Fruit fly (Drosophila melanogaster): ENCODE data around the gene Elp1.

Elp1 gene

DNA sequence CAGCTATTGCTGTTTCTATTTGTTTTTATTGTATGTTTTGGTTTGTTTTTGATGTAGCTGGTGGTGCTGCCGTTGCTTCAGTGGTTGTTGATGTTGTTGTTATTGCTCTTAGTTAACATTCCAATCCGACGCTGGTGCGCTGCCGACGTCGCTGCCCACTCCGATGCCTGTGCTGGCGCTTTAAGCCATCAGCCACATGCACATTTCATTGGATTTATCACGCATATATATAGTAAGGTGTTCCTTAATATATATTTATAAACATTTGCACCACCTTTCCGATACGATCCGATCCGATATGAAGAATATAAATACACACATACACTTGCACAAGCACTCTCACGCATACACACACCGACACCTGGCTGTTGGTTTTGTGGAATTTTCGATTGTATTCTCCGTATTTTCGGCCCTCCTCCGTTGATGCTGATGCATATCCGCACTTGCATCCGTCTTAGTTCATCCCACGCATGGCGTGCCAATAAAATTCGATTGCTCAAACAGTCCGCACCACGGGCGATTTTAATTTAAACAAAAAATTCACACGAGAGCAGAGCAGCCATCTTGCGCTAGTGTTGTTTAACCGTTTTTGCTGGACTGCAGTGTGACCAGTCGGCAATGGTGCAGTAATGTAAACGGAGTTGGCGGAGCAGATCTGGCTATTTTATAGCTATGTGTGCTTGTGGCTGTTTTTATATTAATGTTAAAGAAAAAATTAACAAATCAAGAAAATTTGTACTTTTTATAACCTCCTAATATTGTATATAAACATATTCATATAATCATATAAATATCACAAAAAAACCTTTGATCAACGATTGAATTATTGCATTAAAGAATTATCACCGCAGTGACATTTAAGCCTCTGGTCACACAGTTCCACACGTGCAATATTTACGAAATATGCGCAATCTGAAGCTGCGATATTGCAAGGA lies at the start of gene Elp1, which contains the start of gene Csk (continued):
- TF ChIP-seq sc (optimal IDR thresholded peaks at IDR 0.05) (no peak), sc (GFP tag; optimal IDR thresholded peaks at IDR 0.05) (no peak), Nf-YC (tag; optimal IDR thresholded peaks at IDR 0.05) (peak; percentile 65), CG13624 (GFP tag; optimal IDR thresholded peaks at IDR 0.05) (peak; percentile 8), Xrp1 (GFP tag; IDR thresholded peaks at IDR 0.05) (peak; percentile 56; the same call in 1 of the 2 replicates), CG15514 (GFP tag; optimal IDR thresholded peaks at IDR 0.05) (peak; percentile 74), esg (GFP tag; conservative IDR thresholded peaks at IDR 0.05) (no peak), CG33213 (GFP tag; optimal IDR thresholded peaks at IDR 0.05) (peak; percentile 40), MTF-1 (GFP tag; optimal IDR thresholded peaks at IDR 0.05; ENCODE audit: borderline replicate concordance) (no peak), ssp (GFP tag; IDR thresholded peaks at IDR 0.05) (0 out of 2 replicates have a peak, but pooled peaks have one; percentile 12), CHES-1-like (GFP tag; optimal IDR thresholded peaks at IDR 0.05) (peak; percentile 36), Chrac-16 (GFP tag; optimal IDR thresholded peaks at IDR 0.05) (peak; percentile 57), CG31224 (GFP tag; IDR thresholded peaks at IDR 0.05) (no peak), CkIIα-i1 (GFP tag; IDR thresholded peaks at IDR 0.05) (no peak), grau (tag; optimal IDR thresholded peaks at IDR 0.05) (peak; percentile 69), CG3838 (GFP tag; optimal IDR thresholded peaks at IDR 0.05) (no peak), zen (tag; optimal IDR thresholded peaks at IDR 0.05) (peak; percentile 19), CG18619 (GFP tag; optimal IDR thresholded peaks at IDR 0.05) (peak; percentile 31), wek (GFP tag; optimal IDR thresholded peaks at IDR 0.05) (no peak), CG43689 (GFP tag; IDR thresholded peaks at IDR 0.05) (no peak), Max (GFP tag; optimal IDR thresholded peaks at IDR 0.05) (peak; percentile 86), Lhr (GFP tag; optimal IDR thresholded peaks at IDR 0.05) (peak; percentile 69), CG7271 (tag; optimal IDR thresholded peaks at IDR 0.05) (no peak), inv (GFP tag; IDR thresholded peaks at IDR 0.05; ENCODE audit: partially characterized antibody) (peak; percentile 37; the same call in 1 of the 2 replicates), GATAe (GFP tag; conservative IDR thresholded peaks at IDR 0.05) (no peak), Abd-B (GFP tag; optimal IDR thresholded peaks at IDR 0.05) (peak; percentile 59), sens-2 (GFP tag; IDR thresholded peaks at IDR 0.05) (no peak), CG2678 (tag; optimal IDR thresholded peaks at IDR 0.05) (peak; percentile 64), CG2889 (GFP tag; IDR thresholded peaks at IDR 0.05) (no peak), CG9215 (GFP tag; IDR thresholded peaks at IDR 0.05) (peak; percentile 42), CG14050 (GFP tag; IDR thresholded peaks at IDR 0.05) (no peak), CG34224 (GFP tag; IDR thresholded peaks at IDR 0.05; ENCODE audit: partially characterized antibody) (no peak), CG1602 (GFP tag; optimal IDR thresholded peaks at IDR 0.05) (peak; percentile 51), CG6654 (GFP tag; optimal IDR thresholded peaks at IDR 0.05) (no peak), da (GFP tag; optimal IDR thresholded peaks at IDR 0.05) (no peak), CG8944 (GFP tag; optimal IDR thresholded peaks at IDR 0.05) (peak; percentile 31), gt (GFP tag; IDR thresholded peaks at IDR 0.05) (no peak), tna (GFP tag; IDR thresholded peaks at IDR 0.05; ENCODE audit: partially characterized antibody) (no peak), CG9609 (GFP tag; optimal IDR thresholded peaks at IDR 0.05) (peak; percentile 14), Pdp1 (GFP tag; optimal IDR thresholded peaks at IDR 0.05) (peak; percentile 39 to 52), croc (GFP tag; conservative IDR thresholded peaks at IDR 0.05) (0 out of 3 replicates have a peak, but pooled peaks have one; percentile 29), ara (GFP tag; IDR thresholded peaks at IDR 0.05) (peak; percentile 24; the same call in 1 of the 2 replicates), emc (GFP tag; optimal IDR thresholded peaks at IDR 0.05) (no peak), CG9876 (GFP tag; optimal IDR thresholded peaks at IDR 0.05) (no peak), bbx (GFP tag; IDR thresholded peaks at IDR 0.05; ENCODE audit: partially characterized antibody) (peak; percentile 15; the same call in 1 of the 2 replicates), pho (GFP tag; optimal IDR thresholded peaks at IDR 0.05) (peak; percentile 3), dati (GFP tag; IDR thresholded peaks at IDR 0.05) (no peak), mam (GFP tag; optimal IDR thresholded peaks at IDR 0.05) (peak; percentile 20)
